Worm (Caenorhabditis elegans) whole organism, young adult: Measurements from ENCODE around the gene C53A3.1.

Experiments used
- B0019.2 ChIP-seq: fragments of 200-800 bp; sonication (Bioruptor generic); conservative IDR thresholded peaks from 2 replicates; pipeline ENCODE4 v1.3.6; 2022; ENCODE audit warnings: missing genetic modification reagents, missing genetic modification characterization, missing compliant biosample characterization
- B0035.1 ChIP-seq: sonication (generic microtip); optimal IDR thresholded peaks from 2 replicates; lab custom pipeline; 2016; ENCODE audit warnings: missing genetic modification characterization, mild to moderate bottlenecking, missing compliant biosample characterization, missing genotype, missing genetic modification reagents
- B0336.3 ChIP-seq: fragments of 200-800 bp; sonication (Bioruptor generic); IDR thresholded peaks from 2 replicates; pipeline ENCODE4 v1.3.6; 2022; ENCODE audit warnings: missing genetic modification characterization, missing compliant biosample characterization
- F10E7.11 ChIP-seq: sonication (generic microtip); optimal IDR thresholded peaks from 2 replicates; lab custom pipeline; 2017; ENCODE audit warnings: mild to moderate bottlenecking, missing genetic modification characterization, moderate library complexity, missing compliant biosample characterization
- F37B4.10 ChIP-seq: fragments of 200-800 bp; sonication (Bioruptor generic); IDR thresholded peaks from 2 replicates; pipeline ENCODE4 v1.3.6; 2022; ENCODE audit warnings: missing genetic modification characterization, missing compliant biosample characterization
- F52B5.7 ChIP-seq: sonication (generic microtip); optimal IDR thresholded peaks from 2 replicates; lab custom pipeline; 2016; ENCODE audit warnings: mild to moderate bottlenecking, missing genetic modification characterization, missing compliant biosample characterization
- K12H6.12 ChIP-seq: fragments of 200-800 bp; sonication (Bioruptor generic); optimal IDR thresholded peaks from 2 replicates; lab custom pipeline; 2018; ENCODE audit warnings: mild to moderate bottlenecking, missing genetic modification characterization, missing compliant biosample characterization
- T07F8.4 ChIP-seq: sonication (generic microtip); optimal IDR thresholded peaks from 2 replicates; lab custom pipeline; 2016; ENCODE audit warnings: mild to moderate bottlenecking, missing genetic modification characterization, moderate library complexity, missing compliant biosample characterization
- Y53F4B.3 ChIP-seq: fragments of 200-800 bp; sonication (Bioruptor generic); IDR thresholded peaks from 2 replicates; pipeline ENCODE4 v1.3.6; 2022; ENCODE audit warnings: missing genetic modification reagents, missing genetic modification characterization, missing compliant biosample characterization
- Y53G8AR.9 ChIP-seq: fragments of 200-800 bp; sonication (Bioruptor generic); conservative IDR thresholded peaks from 2 replicates; pipeline ENCODE4 v1.3.6; 2022; ENCODE audit warnings: missing genetic modification reagents, missing genetic modification characterization, missing compliant biosample characterization
- Y95B8A.8 ChIP-seq: fragments of 200-800 bp; sonication (Bioruptor generic); IDR thresholded peaks from 2 replicates; pipeline ENCODE4 v1.3.6; 2022; ENCODE audit warnings: missing genetic modification reagents, missing genetic modification characterization, missing compliant biosample characterization
- ama-1 ChIP-seq, 3 experiments: fragments of 150-350 bp in 1 of 3; sonication (generic microtip) in 2 of 3; optimal IDR thresholded peaks; 2 replicates each; lab custom pipeline; 2014 to 2018; ENCODE audit warnings: missing biosample characterization in 2 of 3, missing genetic modification characterization in 2 of 3, missing genetic modification reagents in 2 of 3
- athp-1 ChIP-seq: sonication (generic microtip); optimal IDR thresholded peaks from 2 replicates; lab custom pipeline; 2017; ENCODE audit warnings: mild to moderate bottlenecking, missing genetic modification characterization, missing compliant biosample characterization
- attf-3 ChIP-seq: fragments of 200-800 bp; sonication (Bioruptor generic); conservative IDR thresholded peaks from 2 replicates; pipeline ENCODE4 v1.3.6; 2022; ENCODE audit warnings: missing genetic modification reagents, missing genetic modification characterization, missing compliant biosample characterization
- attf-5 ChIP-seq: fragments of 200-800 bp; sonication (Bioruptor generic); optimal IDR thresholded peaks from 2 replicates; lab custom pipeline; 2018; ENCODE audit warnings: mild to moderate bottlenecking, missing genetic modification characterization, missing compliant biosample characterization
- bed-2 ChIP-seq: fragments of 200-800 bp; sonication (Bioruptor generic); IDR thresholded peaks from 2 replicates; pipeline ENCODE4 v1.3.6; 2022; ENCODE audit warnings: missing genetic modification reagents, missing genetic modification characterization, missing compliant biosample characterization
- cebp-1 ChIP-seq, 2 experiments: fragments of 200-800 bp in 1 of 2; sonication (Bioruptor generic) in 1 of 2; sonication (generic microtip) in 1 of 2; IDR thresholded peaks in 1 of 2; optimal IDR thresholded peaks in 1 of 2; 2 replicates each; pipeline versions ENCODE4 v1.3.6 to Lab custom; 2017 to 2022; ENCODE audit warnings: missing compliant biosample characterization in 2 of 2, missing genetic modification characterization in 2 of 2, mild to moderate bottlenecking in 1 of 2, missing genetic modification reagents in 1 of 2, moderate library complexity in 1 of 2
- ceh-27 ChIP-seq: fragments of 200-800 bp; sonication (Bioruptor generic); optimal IDR thresholded peaks from 2 replicates; lab custom pipeline; 2018; ENCODE audit warnings: mild to moderate bottlenecking, missing genetic modification characterization, moderate library complexity, missing compliant biosample characterization
- ceh-58 ChIP-seq: fragments of 200-800 bp; sonication (Bioruptor generic); IDR thresholded peaks from 2 replicates; pipeline ENCODE4 v1.3.6; 2022; ENCODE audit warnings: missing genetic modification characterization, missing compliant biosample characterization
- ceh-91 ChIP-seq: fragments of 200-800 bp; sonication (Bioruptor generic); IDR thresholded peaks from 2 replicates; pipeline ENCODE4 v1.3.6; 2022; ENCODE audit warnings: missing genetic modification reagents, missing genetic modification characterization, missing compliant biosample characterization
- dpff-1 ChIP-seq: sonication (generic microtip); optimal IDR thresholded peaks from 2 replicates; lab custom pipeline; 2017; ENCODE audit warnings: mild to moderate bottlenecking, missing genetic modification characterization, missing compliant biosample characterization
- dpl-1 ChIP-seq: fragments of 150-350 bp; optimal IDR thresholded peaks from 2 replicates; lab custom pipeline; 2014; ENCODE audit warnings: missing biosample characterization, missing genetic modification reagents, missing genetic modification characterization
- ekl-4 ChIP-seq: fragments of 200-800 bp; sonication (Bioruptor generic); IDR thresholded peaks from 2 replicates; pipeline ENCODE4 v1.3.6; 2022; ENCODE audit warnings: missing genetic modification reagents, missing genetic modification characterization, missing compliant biosample characterization
- ets-4 ChIP-seq: fragments of 200-800 bp; sonication (Bioruptor generic); optimal IDR thresholded peaks from 2 replicates; lab custom pipeline; 2018; ENCODE audit warnings: mild to moderate bottlenecking, missing genetic modification characterization, missing compliant biosample characterization
- fkh-3 ChIP-seq: sonication (generic microtip); optimal IDR thresholded peaks from 2 replicates; lab custom pipeline; 2016; ENCODE audit warnings: mild to moderate bottlenecking, missing genetic modification characterization, missing compliant biosample characterization
- gei-17 ChIP-seq: fragments of 200-800 bp; sonication (Bioruptor generic); optimal IDR thresholded peaks from 2 replicates; lab custom pipeline; 2018; ENCODE audit warnings: mild to moderate bottlenecking, missing genetic modification characterization, missing compliant biosample characterization
- hmg-1.2 ChIP-seq: fragments of 200-800 bp; sonication (Bioruptor generic); IDR thresholded peaks from 2 replicates; pipeline ENCODE4 v1.3.6; 2022; ENCODE audit warnings: missing genetic modification reagents, missing genetic modification characterization, missing compliant biosample characterization
- hmg-20 ChIP-seq: fragments of 200-800 bp; sonication (Bioruptor generic); IDR thresholded peaks from 2 replicates; pipeline ENCODE4 v1.3.6; 2022; ENCODE audit warnings: missing genetic modification reagents, missing genetic modification characterization, missing compliant biosample characterization
- hsf-1 ChIP-seq: fragments of 200-800 bp; sonication (Bioruptor generic); IDR thresholded peaks from 2 replicates; pipeline ENCODE4 v1.3.6; 2022; ENCODE audit warnings: missing genetic modification reagents, missing genetic modification characterization, missing compliant biosample characterization
- lag-1 ChIP-seq: fragments of 200-800 bp; sonication (Bioruptor generic); IDR thresholded peaks from 2 replicates; pipeline ENCODE4 v1.3.6; 2022; ENCODE audit warnings: missing genetic modification reagents, missing genetic modification characterization, missing compliant biosample characterization
- let-526 ChIP-seq: fragments of 200-800 bp; sonication (Bioruptor generic); IDR thresholded peaks from 2 replicates; pipeline ENCODE4 v1.3.6; 2022; ENCODE audit warnings: missing genetic modification reagents, missing genetic modification characterization, missing compliant biosample characterization
- lin-35 ChIP-seq, 3 experiments: fragments of 150-350 bp in 2 of 3; sonication (generic microtip) in 1 of 3; optimal IDR thresholded peaks; 2 replicates each; lab custom pipeline; 2014 to 2018; ENCODE audit warnings: missing biosample characterization in 3 of 3, missing genetic modification characterization in 3 of 3, missing genetic modification reagents in 3 of 3
- lin-54 ChIP-seq: fragments of 200-800 bp; sonication (Bioruptor generic); optimal IDR thresholded peaks from 2 replicates; lab custom pipeline; 2018; ENCODE audit warnings: mild to moderate bottlenecking, missing genetic modification characterization, missing compliant biosample characterization
- lir-1 ChIP-seq: fragments of 200-800 bp; sonication (Bioruptor generic); conservative IDR thresholded peaks from 2 replicates; pipeline ENCODE4 v1.3.6; 2022; ENCODE audit warnings: missing genetic modification reagents, missing genetic modification characterization, missing compliant biosample characterization
- lsl-1 ChIP-seq: fragments of 200-800 bp; sonication (Bioruptor generic); optimal IDR thresholded peaks from 2 replicates; lab custom pipeline; 2018; ENCODE audit warnings: mild to moderate bottlenecking, missing genetic modification characterization, moderate library complexity, missing compliant biosample characterization
- madf-8 ChIP-seq: fragments of 200-800 bp; sonication (Bioruptor generic); conservative IDR thresholded peaks from 2 replicates; pipeline ENCODE4 v1.3.6; 2022; ENCODE audit warnings: missing genetic modification reagents, missing genetic modification characterization, missing compliant biosample characterization
- nhr-120 ChIP-seq: fragments of 200-800 bp; sonication (Bioruptor generic); IDR thresholded peaks from 2 replicates; pipeline ENCODE4 v1.3.6; 2022; ENCODE audit warnings: missing genetic modification characterization, missing compliant biosample characterization
- nhr-27 ChIP-seq: fragments of 200-800 bp; sonication (Bioruptor generic); optimal IDR thresholded peaks from 2 replicates; lab custom pipeline; 2018; ENCODE audit warnings: mild to moderate bottlenecking, missing genetic modification characterization, moderate library complexity, missing compliant biosample characterization
- nhr-90 ChIP-seq: sonication (generic microtip); optimal IDR thresholded peaks from 2 replicates; lab custom pipeline; 2016; ENCODE audit warnings: missing genotype, mild to moderate bottlenecking, missing genetic modification characterization, missing compliant biosample characterization
- rec-8 ChIP-seq, 2 experiments: sonication (generic microtip); optimal IDR thresholded peaks; 2 replicates each; lab custom pipeline; 2016; ENCODE audit warnings: mild to moderate bottlenecking in 2 of 2, missing genetic modification characterization in 2 of 2, missing genetic modification reagents in 2 of 2, missing genotype in 2 of 2, missing biosample characterization in 1 of 2, missing compliant biosample characterization in 1 of 2, moderate library complexity in 1 of 2
- snpc-3.4 ChIP-seq: sonication (generic microtip); optimal IDR thresholded peaks from 2 replicates; lab custom pipeline; 2017; ENCODE audit warnings: missing genetic modification characterization, mild to moderate bottlenecking, missing compliant biosample characterization, antibody characterized with exemption, moderate library complexity, missing genotype, missing genetic modification reagents
- sptf-2 ChIP-seq: fragments of 200-800 bp; sonication (Bioruptor generic); optimal IDR thresholded peaks from 2 replicates; lab custom pipeline; 2018; ENCODE audit warnings: mild to moderate bottlenecking, missing genetic modification characterization, missing compliant biosample characterization
- tlf-1 ChIP-seq: fragments of 200-800 bp; sonication (Bioruptor generic); optimal IDR thresholded peaks from 2 replicates; lab custom pipeline; 2018; ENCODE audit warnings: mild to moderate bottlenecking, missing genetic modification characterization, missing compliant biosample characterization
- xnd-1 ChIP-seq: sonication (generic microtip); optimal IDR thresholded peaks from 2 replicates; lab custom pipeline; 2016; ENCODE audit warnings: missing genotype, missing genetic modification reagents, missing genetic modification characterization, missing compliant biosample characterization
- zim-3 ChIP-seq: sonication (generic microtip); optimal IDR thresholded peaks from 2 replicates; lab custom pipeline; 2017; ENCODE audit warnings: mild to moderate bottlenecking, missing genetic modification characterization, moderate library complexity, missing compliant biosample characterization
- ztf-25 ChIP-seq: fragments of 200-800 bp; sonication (Bioruptor generic); IDR thresholded peaks from 2 replicates; pipeline ENCODE4 v1.3.6; 2022; ENCODE audit warnings: missing genetic modification reagents, missing genetic modification characterization, missing compliant biosample characterization

Gene C53A3.1

ce11 chrV:5790497-5791280 lies 30.7 kb upstream of the C53A3.1 start, which contains the start of the genes nhr-142 and F44E7.9 (continued):
- TF ChIP-seq hmg-1.2 (GFP tag; lab: Robert Waterston, UW), result peak; percentile 58
- no peak for TF ChIP-seq ama-1 (optimal IDR thresholded peaks at IDR 0.05; lab: Kevin White, UChicago)
- TF ChIP-seq ama-1 (GFP tag; optimal IDR thresholded peaks at IDR 0.05; lab: Kevin White, UChicago), result no peak
- peak; percentile 45; the same call in 1 of the 2 replicates for TF ChIP-seq hmg-20
- TF ChIP-seq xnd-1, result peak; percentile 53
- TF ChIP-seq gei-17, result no peak
- TF ChIP-seq Y53F4B.3 (GFP tag; lab: Robert Waterston, UW), result no peak
- peak in 2 of 3 experiments; percentile 54 to 72 for TF ChIP-seq lin-35 (GFP tag; optimal IDR thresholded peaks at IDR 0.05; lab: Kevin White, UChicago)
- peak; percentile 54 for TF ChIP-seq ceh-91 (GFP tag; lab: Robert Waterston, UW)
- peak; percentile 43 for TF ChIP-seq B0035.1 (tag; lab: Kevin White, UChicago)
- TF ChIP-seq rec-8 (tag; optimal IDR thresholded peaks at IDR 0.05; lab: Kevin White, UChicago), result no peak
- TF ChIP-seq nhr-120, result no peak
- no peak for TF ChIP-seq fkh-3 (tag; lab: Kevin White, UChicago)
- TF ChIP-seq nhr-27 (tag; lab: Kevin White, UChicago), result no peak
- TF ChIP-seq snpc-3.4 (tag; lab: Kevin White, UChicago), result peak; percentile 67
- no peak for TF ChIP-seq B0019.2 (GFP tag; lab: Robert Waterston, UW)
- peak; percentile 73 for TF ChIP-seq lsl-1 (GFP tag; lab: Kevin White, UChicago)
- TF ChIP-seq B0336.3 (GFP tag; lab: Robert Waterston, UW), result peak; percentile 71
- no peak for TF ChIP-seq ets-4 (GFP tag; lab: Kevin White, UChicago)
- peak; percentile 71 for TF ChIP-seq attf-3 (GFP tag; lab: Robert Waterston, UW)
- TF ChIP-seq nhr-90, result no peak
- peak; percentile 47 for TF ChIP-seq madf-8
- TF ChIP-seq ekl-4 (GFP tag; lab: Robert Waterston, UW), result peak; percentile 30; the same call in 1 of the 2 replicates
- no peak for TF ChIP-seq ceh-58 (GFP tag; lab: Robert Waterston, UW)
- peak; percentile 86 for TF ChIP-seq attf-5 (GFP tag; lab: Kevin White, UChicago)
- TF ChIP-seq K12H6.12 (tag; lab: Kevin White, UChicago), result peak; percentile 66
- 0 out of 2 replicates have a peak, but pooled peaks have one; percentile 9 for TF ChIP-seq ztf-25 (GFP tag; lab: Robert Waterston, UW)
- TF ChIP-seq Y53G8AR.9 (GFP tag; lab: Robert Waterston, UW), result peak; percentile 84; the same call in 1 of the 2 replicates
- TF ChIP-seq zim-3 (tag; lab: Kevin White, UChicago), result no peak
- TF ChIP-seq sptf-2 (GFP tag; lab: Kevin White, UChicago), result no peak
- peak; percentile 77 for TF ChIP-seq ceh-27 (GFP tag; lab: Kevin White, UChicago)
- peak; percentile 67; the same call in 1 of the 2 replicates for TF ChIP-seq let-526 (GFP tag; lab: Robert Waterston, UW)
- TF ChIP-seq dpff-1 (tag; lab: Kevin White, UChicago), result no peak
- no peak for TF ChIP-seq F37B4.10 (GFP tag; lab: Robert Waterston, UW)
- peak; percentile 73 for TF ChIP-seq lir-1 (GFP tag; lab: Robert Waterston, UW)
- 0 out of 2 replicates have a peak, but pooled peaks have one; percentile 10 for TF ChIP-seq hsf-1 (GFP tag; lab: Robert Waterston, UW)
- TF ChIP-seq dpl-1 (GFP tag; lab: Kevin White, UChicago), result peak; percentile 50
- no peak for TF ChIP-seq F10E7.11 (tag; lab: Kevin White, UChicago)
- no peak for TF ChIP-seq bed-2 (GFP tag; lab: Robert Waterston, UW)
- no peak for TF ChIP-seq lag-1 (GFP tag; lab: Robert Waterston, UW)
- no peak for TF ChIP-seq Y95B8A.8 (GFP tag; lab: Robert Waterston, UW)
- TF ChIP-seq lin-54, result peak; percentile 84
- peak; percentile 78 for TF ChIP-seq tlf-1
- TF ChIP-seq athp-1 (tag; lab: Kevin White, UChicago), result peak; percentile 56
- no peak for TF ChIP-seq F52B5.7
- TF ChIP-seq T07F8.4 (tag; lab: Kevin White, UChicago), result no peak
- TF ChIP-seq cebp-1 (GFP tag; IDR thresholded peaks at IDR 0.05; lab: Robert Waterston, UW), result peak; percentile 54; the same call in 1 of the 2 replicates
- peak; percentile 84 for TF ChIP-seq cebp-1 (tag; optimal IDR thresholded peaks at IDR 0.05; lab: Kevin White, UChicago)
